Worm (Caenorhabditis elegans) whole organism, young adult: ENCODE results near the gene srx-8.

Experiments
- B0035.1 ChIP-seq: sonication (generic microtip); optimal IDR thresholded peaks from 2 replicates; lab custom pipeline; 2016; ENCODE audit warnings: missing genetic modification characterization, mild to moderate bottlenecking, missing compliant biosample characterization, missing genotype, missing genetic modification reagents
- C06A6.2 ChIP-seq: fragments of 200-800 bp; sonication (Bioruptor generic); conservative IDR thresholded peaks from 2 replicates; pipeline ENCODE4 v1.3.6; 2022; ENCODE audit warnings: missing genetic modification characterization, missing compliant biosample characterization
- F37B4.10 ChIP-seq: fragments of 200-800 bp; sonication (Bioruptor generic); IDR thresholded peaks from 2 replicates; pipeline ENCODE4 v1.3.6; 2022; ENCODE audit warnings: missing genetic modification characterization, missing compliant biosample characterization
- T26A5.8 ChIP-seq: sonication (generic microtip); optimal IDR thresholded peaks from 2 replicates; lab custom pipeline; 2016; ENCODE audit warnings: missing genetic modification characterization, missing compliant biosample characterization
- Y53G8AR.9 ChIP-seq: fragments of 200-800 bp; sonication (Bioruptor generic); conservative IDR thresholded peaks from 2 replicates; pipeline ENCODE4 v1.3.6; 2022; ENCODE audit warnings: missing genetic modification reagents, missing genetic modification characterization, missing compliant biosample characterization
- bed-2 ChIP-seq: fragments of 200-800 bp; sonication (Bioruptor generic); IDR thresholded peaks from 2 replicates; pipeline ENCODE4 v1.3.6; 2022; ENCODE audit warnings: missing genetic modification reagents, missing genetic modification characterization, missing compliant biosample characterization
- cebp-2 ChIP-seq: fragments of 200-800 bp; sonication (Bioruptor generic); IDR thresholded peaks from 2 replicates; pipeline ENCODE4 v1.3.6; 2022; ENCODE audit warnings: missing genetic modification characterization, missing compliant biosample characterization
- dpl-1 ChIP-seq: fragments of 150-350 bp; optimal IDR thresholded peaks from 2 replicates; lab custom pipeline; 2014; ENCODE audit warnings: missing biosample characterization, missing genetic modification reagents, missing genetic modification characterization
- hlh-26 ChIP-seq: fragments of 200-800 bp; sonication (Bioruptor generic); conservative IDR thresholded peaks from 2 replicates; pipeline ENCODE4 v1.3.6; 2022; ENCODE audit warnings: missing genetic modification reagents, missing genetic modification characterization, missing compliant biosample characterization
- hmg-20 ChIP-seq: fragments of 200-800 bp; sonication (Bioruptor generic); IDR thresholded peaks from 2 replicates; pipeline ENCODE4 v1.3.6; 2022; ENCODE audit warnings: missing genetic modification reagents, missing genetic modification characterization, missing compliant biosample characterization
- hsf-1 ChIP-seq: fragments of 200-800 bp; sonication (Bioruptor generic); IDR thresholded peaks from 2 replicates; pipeline ENCODE4 v1.3.6; 2022; ENCODE audit warnings: missing genetic modification reagents, missing genetic modification characterization, missing compliant biosample characterization
- lin-26 ChIP-seq: fragments of 200-800 bp; sonication (Bioruptor generic); IDR thresholded peaks from 2 replicates; pipeline ENCODE4 v1.3.6; 2022; ENCODE audit warnings: missing genetic modification reagents, missing genetic modification characterization, missing compliant biosample characterization
- madf-3 ChIP-seq: fragments of 200-800 bp; sonication (Bioruptor generic); IDR thresholded peaks from 2 replicates; pipeline ENCODE4 v1.3.6; 2022; ENCODE audit warnings: missing genetic modification reagents, missing genetic modification characterization, missing compliant biosample characterization
- zim-3 ChIP-seq: sonication (generic microtip); optimal IDR thresholded peaks from 2 replicates; lab custom pipeline; 2017; ENCODE audit warnings: mild to moderate bottlenecking, missing genetic modification characterization, moderate library complexity, missing compliant biosample characterization
- ztf-18 ChIP-seq: sonication (generic microtip); optimal IDR thresholded peaks from 2 replicates; lab custom pipeline; 2016; ENCODE audit warnings: missing genotype, mild to moderate bottlenecking, missing genetic modification characterization, missing compliant biosample characterization

Gene srx-8

ce11 chrV:505191-505590 is 50.8 kb downstream of the srx-8 start, which contains the start of gene srlf-19:
Gene srlf-19, plus strand, starts transcription at chrV:505491.
- no peak for TF ChIP-seq F37B4.10 (GFP tag; lab: Robert Waterston, UW)
- TF ChIP-seq bed-2 (GFP tag; lab: Robert Waterston, UW) = no peak
- TF ChIP-seq dpl-1 (GFP tag; lab: Kevin White, UChicago) = no peak
- no peak for TF ChIP-seq C06A6.2
- no peak for TF ChIP-seq hmg-20 (GFP tag; lab: Robert Waterston, UW)
- TF ChIP-seq zim-3 (tag; lab: Kevin White, UChicago) = no peak
- TF ChIP-seq cebp-2 (GFP tag; lab: Robert Waterston, UW) = no peak
- no peak for TF ChIP-seq B0035.1 (tag; lab: Kevin White, UChicago)
- TF ChIP-seq madf-3 (GFP tag; lab: Robert Waterston, UW) = no peak
- TF ChIP-seq hlh-26 (GFP tag; lab: Robert Waterston, UW) = no peak
- TF ChIP-seq hsf-1 (GFP tag; lab: Robert Waterston, UW) = no peak
- no peak for TF ChIP-seq T26A5.8 (tag; lab: Kevin White, UChicago)
- no peak for TF ChIP-seq ztf-18 (tag; lab: Kevin White, UChicago)
- TF ChIP-seq lin-26 (GFP tag; lab: Robert Waterston, UW) = no peak
- no peak for TF ChIP-seq Y53G8AR.9 (GFP tag; lab: Robert Waterston, UW)
